Fruit fly (Drosophila melanogaster): ENCODE data around the gene CG42353.

Gene CG42353

DNA sequence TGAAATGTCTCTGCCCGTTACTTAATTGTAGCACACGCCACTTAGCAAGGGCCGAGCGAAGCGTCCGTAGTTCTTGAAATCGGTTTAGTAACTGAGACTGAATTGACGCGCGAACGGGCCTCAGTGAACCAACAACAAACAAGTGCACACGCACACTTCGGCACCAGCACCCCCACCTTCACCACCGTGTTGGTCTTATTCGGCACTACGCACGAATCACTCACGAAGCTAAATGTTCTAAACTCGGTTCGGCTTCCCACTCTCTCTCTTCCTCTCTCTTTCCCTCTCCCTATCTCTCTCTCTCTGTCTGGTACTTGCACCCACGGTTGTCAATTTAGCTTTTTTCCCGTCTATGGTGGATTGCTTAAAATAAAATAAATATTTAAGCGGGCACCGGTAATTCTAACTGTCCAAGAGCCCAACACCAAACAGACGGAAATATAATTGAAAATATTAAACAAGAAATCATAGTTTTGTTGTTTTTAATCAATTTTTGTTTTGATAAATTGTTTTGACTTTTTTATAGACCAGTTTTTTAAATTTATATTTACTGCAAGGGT lies 13.2 kb downstream of the CG42353 start, which contains the start of gene Tob (continued):
- TF ChIP-seq Fer2 (tag; optimal IDR thresholded peaks at IDR 0.05) (no peak), ATbp (GFP tag; optimal IDR thresholded peaks at IDR 0.05) (no peak), sens (GFP tag) (peak; percentile 79), sob (GFP tag; IDR thresholded peaks at IDR 0.05) (peak; percentile 36; the same call in 1 of the 2 replicates), CG9609 (GFP tag; optimal IDR thresholded peaks at IDR 0.05) (no peak), croc (GFP tag; conservative IDR thresholded peaks at IDR 0.05) (no peak), cato (GFP tag; optimal IDR thresholded peaks at IDR 0.05; ENCODE audit: borderline replicate concordance) (no peak), CG8478 (optimal IDR thresholded peaks at IDR 0.05) (no peak), Oli (tag; optimal IDR thresholded peaks at IDR 0.05) (no peak), CG5180 (GFP tag; optimal IDR thresholded peaks at IDR 0.05) (no peak), CG32767 (GFP tag; IDR thresholded peaks at IDR 0.05) (no peak), YL-1 (GFP tag; optimal IDR thresholded peaks at IDR 0.05) (no peak), dimm (GFP tag; IDR thresholded peaks at IDR 0.05) (no peak), Sry-β (GFP tag; optimal IDR thresholded peaks at IDR 0.05) (peak; percentile 93), CG6791 (GFP tag; IDR thresholded peaks at IDR 0.05; ENCODE audit: partially characterized antibody) (no peak), CG14667 (GFP tag; IDR thresholded peaks at IDR 0.05) (no peak), Eip74EF (GFP tag; optimal IDR thresholded peaks at IDR 0.05) (no peak), ap (GFP tag; IDR thresholded peaks at IDR 0.05) (no peak), twi (tag; optimal IDR thresholded peaks at IDR 0.05) (no peak), GATAe (GFP tag; conservative IDR thresholded peaks at IDR 0.05) (no peak), shn (GFP tag; optimal IDR thresholded peaks at IDR 0.05) (no peak), CG13296 (GFP tag; optimal IDR thresholded peaks at IDR 0.05) (no peak), CG10543 (GFP tag; optimal IDR thresholded peaks at IDR 0.05) (peak; percentile 81), nom (GFP tag; optimal IDR thresholded peaks at IDR 0.05) (peak; percentile 54), CG17385 (GFP tag; optimal IDR thresholded peaks at IDR 0.05) (peak; percentile 12), CG11085 (GFP tag; IDR thresholded peaks at IDR 0.05) (no peak), CG30403 (GFP tag; optimal IDR thresholded peaks at IDR 0.05) (no peak), Gug (GFP tag; IDR thresholded peaks at IDR 0.05) (no peak), repo (GFP tag; optimal IDR thresholded peaks at IDR 0.05) (no peak), TFAM (GFP tag; optimal IDR thresholded peaks at IDR 0.05) (no peak), ab (GFP tag; optimal IDR thresholded peaks at IDR 0.05) (no peak), exex (tag; optimal IDR thresholded peaks at IDR 0.05) (peak; percentile 13), trem (tag; optimal IDR thresholded peaks at IDR 0.05) (no peak), CG32532 (GFP tag; IDR thresholded peaks at IDR 0.05) (peak; percentile 52; the same call in 1 of the 2 replicates), Med (GFP tag) (peak; percentile 84), Hr51 (GFP tag; optimal IDR thresholded peaks at IDR 0.05) (peak in 1 of 2 experiments; percentile 6), Poxn (GFP tag; IDR thresholded peaks at IDR 0.05) (no peak), CG18262 (tag; optimal IDR thresholded peaks at IDR 0.05) (peak; percentile 13), ken (GFP tag; IDR thresholded peaks at IDR 0.05) (no peak), crol (GFP tag; IDR thresholded peaks at IDR 0.05) (peak; percentile 93), Ada2b (GFP tag; IDR thresholded peaks at IDR 0.05) (no peak), CG1233 (GFP tag; optimal IDR thresholded peaks at IDR 0.05) (peak; percentile 15), CG34224 (GFP tag; IDR thresholded peaks at IDR 0.05; ENCODE audit: partially characterized antibody) (peak; percentile 20; the same call in 1 of the 3 replicates), HHEX (GFP tag; optimal IDR thresholded peaks at IDR 0.05) (no peak), Rx (GFP tag; IDR thresholded peaks at IDR 0.05) (no peak), dysf (GFP tag; IDR thresholded peaks at IDR 0.05) (no peak), CG3726 (GFP tag; IDR thresholded peaks at IDR 0.05) (no peak), CG18764 (GFP tag; optimal IDR thresholded peaks at IDR 0.05) (no peak), Nf-YC (tag; optimal IDR thresholded peaks at IDR 0.05) (peak; percentile 31), pita (GFP tag; optimal IDR thresholded peaks at IDR 0.05) (no peak), CG13775 (GFP tag; optimal IDR thresholded peaks at IDR 0.05) (no peak)
